Worm (Caenorhabditis elegans) whole organism, young adult: ENCODE results near the gene F35G12.7.

Experiments used
- B0019.2 ChIP-seq: fragments of 200-800 bp; sonication (Bioruptor generic); conservative IDR thresholded peaks from 2 replicates; pipeline ENCODE4 v1.3.6; 2022; ENCODE audit warnings: missing genetic modification reagents, missing genetic modification characterization, missing compliant biosample characterization
- B0336.3 ChIP-seq: fragments of 200-800 bp; sonication (Bioruptor generic); IDR thresholded peaks from 2 replicates; pipeline ENCODE4 v1.3.6; 2022; ENCODE audit warnings: missing genetic modification characterization, missing compliant biosample characterization
- D2030.7 ChIP-seq: fragments of 200-800 bp; sonication (Bioruptor generic); IDR thresholded peaks from 2 replicates; pipeline ENCODE4 v1.3.6; 2022; ENCODE audit warnings: missing genetic modification reagents, missing genetic modification characterization, missing compliant biosample characterization
- F10E7.11 ChIP-seq: sonication (generic microtip); optimal IDR thresholded peaks from 2 replicates; lab custom pipeline; 2017; ENCODE audit warnings: mild to moderate bottlenecking, missing genetic modification characterization, moderate library complexity, missing compliant biosample characterization
- F37B4.10 ChIP-seq: fragments of 200-800 bp; sonication (Bioruptor generic); IDR thresholded peaks from 2 replicates; pipeline ENCODE4 v1.3.6; 2022; ENCODE audit warnings: missing genetic modification characterization, missing compliant biosample characterization
- F57C9.4 ChIP-seq: sonication (generic microtip); optimal IDR thresholded peaks from 2 replicates; lab custom pipeline; 2017; ENCODE audit warnings: mild to moderate bottlenecking, missing genetic modification characterization, missing compliant biosample characterization
- K11D2.4 ChIP-seq: fragments of 200-800 bp; sonication (Bioruptor generic); IDR thresholded peaks from 2 replicates; pipeline ENCODE4 v1.3.6; 2022; ENCODE audit warnings: missing genetic modification reagents, missing genetic modification characterization, missing compliant biosample characterization
- K12H6.12 ChIP-seq: fragments of 200-800 bp; sonication (Bioruptor generic); optimal IDR thresholded peaks from 2 replicates; lab custom pipeline; 2018; ENCODE audit warnings: mild to moderate bottlenecking, missing genetic modification characterization, missing compliant biosample characterization
- T26A5.8 ChIP-seq: sonication (generic microtip); optimal IDR thresholded peaks from 2 replicates; lab custom pipeline; 2016; ENCODE audit warnings: missing genetic modification characterization, missing compliant biosample characterization
- Y53F4B.3 ChIP-seq: fragments of 200-800 bp; sonication (Bioruptor generic); IDR thresholded peaks from 2 replicates; pipeline ENCODE4 v1.3.6; 2022; ENCODE audit warnings: missing genetic modification reagents, missing genetic modification characterization, missing compliant biosample characterization
- Y53G8AR.9 ChIP-seq: fragments of 200-800 bp; sonication (Bioruptor generic); conservative IDR thresholded peaks from 2 replicates; pipeline ENCODE4 v1.3.6; 2022; ENCODE audit warnings: missing genetic modification reagents, missing genetic modification characterization, missing compliant biosample characterization
- Y56A3A.18 ChIP-seq: fragments of 200-800 bp; sonication (Bioruptor generic); IDR thresholded peaks from 2 replicates; pipeline ENCODE4 v1.3.6; 2022; ENCODE audit warnings: missing genetic modification reagents, missing genetic modification characterization, missing compliant biosample characterization
- Y67H2A.10 ChIP-seq: fragments of 200-800 bp; sonication (Bioruptor generic); conservative IDR thresholded peaks from 2 replicates; pipeline ENCODE4 v1.3.6; 2022; ENCODE audit warnings: missing genetic modification reagents, missing genetic modification characterization, missing compliant biosample characterization
- ZK185.1 ChIP-seq: sonication (generic microtip); optimal IDR thresholded peaks from 2 replicates; lab custom pipeline; 2016; ENCODE audit warnings: mild to moderate bottlenecking, missing genetic modification characterization, missing compliant biosample characterization; ENCODE audit not compliant: poor library complexity, severe bottlenecking
- akir-1 ChIP-seq: fragments of 200-800 bp; sonication (Bioruptor generic); optimal IDR thresholded peaks from 2 replicates; lab custom pipeline; 2018; ENCODE audit warnings: mild to moderate bottlenecking, missing genetic modification characterization, moderate library complexity, missing compliant biosample characterization
- athp-1 ChIP-seq: sonication (generic microtip); optimal IDR thresholded peaks from 2 replicates; lab custom pipeline; 2017; ENCODE audit warnings: mild to moderate bottlenecking, missing genetic modification characterization, missing compliant biosample characterization
- cebp-2 ChIP-seq: fragments of 200-800 bp; sonication (Bioruptor generic); IDR thresholded peaks from 2 replicates; pipeline ENCODE4 v1.3.6; 2022; ENCODE audit warnings: missing genetic modification characterization, missing compliant biosample characterization
- ceh-100 ChIP-seq: fragments of 200-800 bp; sonication (Bioruptor generic); IDR thresholded peaks from 2 replicates; pipeline ENCODE4 v1.3.6; 2022; ENCODE audit warnings: missing genetic modification reagents, missing genetic modification characterization, missing compliant biosample characterization
- ceh-27 ChIP-seq: fragments of 200-800 bp; sonication (Bioruptor generic); optimal IDR thresholded peaks from 2 replicates; lab custom pipeline; 2018; ENCODE audit warnings: mild to moderate bottlenecking, missing genetic modification characterization, moderate library complexity, missing compliant biosample characterization
- chd-7 ChIP-seq: sonication (generic microtip); optimal IDR thresholded peaks from 2 replicates; lab custom pipeline; 2016; ENCODE audit warnings: mild to moderate bottlenecking, missing genetic modification characterization, moderate library complexity, missing compliant biosample characterization
- die-1 ChIP-seq: sonication (generic microtip); optimal IDR thresholded peaks from 2 replicates; lab custom pipeline; 2016; ENCODE audit warnings: missing genotype, mild to moderate bottlenecking, missing genetic modification characterization, missing compliant biosample characterization
- dox-1 ChIP-seq: fragments of 200-800 bp; sonication (Bioruptor generic); IDR thresholded peaks from 2 replicates; pipeline ENCODE4 v1.3.6; 2022; ENCODE audit warnings: missing genetic modification reagents, missing genetic modification characterization, missing compliant biosample characterization
- dpff-1 ChIP-seq: sonication (generic microtip); optimal IDR thresholded peaks from 2 replicates; lab custom pipeline; 2017; ENCODE audit warnings: mild to moderate bottlenecking, missing genetic modification characterization, missing compliant biosample characterization
- egrh-3 ChIP-seq: fragments of 200-800 bp; sonication (Bioruptor generic); IDR thresholded peaks from 2 replicates; pipeline ENCODE4 v1.3.6; 2022; ENCODE audit warnings: missing genetic modification reagents, missing genetic modification characterization, missing compliant biosample characterization
- ekl-4 ChIP-seq: fragments of 200-800 bp; sonication (Bioruptor generic); IDR thresholded peaks from 2 replicates; pipeline ENCODE4 v1.3.6; 2022; ENCODE audit warnings: missing genetic modification reagents, missing genetic modification characterization, missing compliant biosample characterization
- ets-4 ChIP-seq: fragments of 200-800 bp; sonication (Bioruptor generic); optimal IDR thresholded peaks from 2 replicates; lab custom pipeline; 2018; ENCODE audit warnings: mild to moderate bottlenecking, missing genetic modification characterization, missing compliant biosample characterization
- fkh-3 ChIP-seq: sonication (generic microtip); optimal IDR thresholded peaks from 2 replicates; lab custom pipeline; 2016; ENCODE audit warnings: mild to moderate bottlenecking, missing genetic modification characterization, missing compliant biosample characterization
- hlh-26 ChIP-seq: fragments of 200-800 bp; sonication (Bioruptor generic); conservative IDR thresholded peaks from 2 replicates; pipeline ENCODE4 v1.3.6; 2022; ENCODE audit warnings: missing genetic modification reagents, missing genetic modification characterization, missing compliant biosample characterization
- hrde-1 ChIP-seq: sonication (generic microtip); optimal IDR thresholded peaks from 2 replicates; lab custom pipeline; 2016; ENCODE audit warnings: missing genetic modification characterization, mild to moderate bottlenecking, missing compliant biosample characterization, moderate library complexity, missing genotype, missing genetic modification reagents, borderline replicate concordance
- hsf-1 ChIP-seq: fragments of 200-800 bp; sonication (Bioruptor generic); IDR thresholded peaks from 2 replicates; pipeline ENCODE4 v1.3.6; 2022; ENCODE audit warnings: missing genetic modification reagents, missing genetic modification characterization, missing compliant biosample characterization
- let-607 ChIP-seq, 2 experiments: fragments of 200-800 bp in 1 of 2; sonication (Bioruptor generic) in 1 of 2; sonication (generic microtip) in 1 of 2; optimal IDR thresholded peaks; 2 replicates each; lab custom pipeline; 2016 to 2018; ENCODE audit warnings: mild to moderate bottlenecking in 2 of 2, missing compliant biosample characterization in 2 of 2, missing genetic modification characterization in 2 of 2, moderate library complexity in 2 of 2, missing genotype in 1 of 2
- lin-26 ChIP-seq: fragments of 200-800 bp; sonication (Bioruptor generic); IDR thresholded peaks from 2 replicates; pipeline ENCODE4 v1.3.6; 2022; ENCODE audit warnings: missing genetic modification reagents, missing genetic modification characterization, missing compliant biosample characterization
- lin-40 ChIP-seq: sonication (generic microtip); optimal IDR thresholded peaks from 2 replicates; lab custom pipeline; 2016; ENCODE audit warnings: missing genetic modification characterization, mild to moderate bottlenecking, missing compliant biosample characterization, missing genotype, missing genetic modification reagents
- madf-3 ChIP-seq: fragments of 200-800 bp; sonication (Bioruptor generic); IDR thresholded peaks from 2 replicates; pipeline ENCODE4 v1.3.6; 2022; ENCODE audit warnings: missing genetic modification reagents, missing genetic modification characterization, missing compliant biosample characterization
- mel-28 ChIP-seq: sonication (generic microtip); optimal IDR thresholded peaks from 2 replicates; lab custom pipeline; 2016; ENCODE audit warnings: borderline replicate concordance, mild to moderate bottlenecking, missing genetic modification characterization, missing compliant biosample characterization
- mes-4 ChIP-seq: sonication (generic microtip); optimal IDR thresholded peaks from 2 replicates; lab custom pipeline; 2016; ENCODE audit warnings: missing genotype, missing genetic modification characterization, missing compliant biosample characterization
- mxl-1 ChIP-seq: sonication (generic microtip); optimal IDR thresholded peaks from 2 replicates; lab custom pipeline; 2016; ENCODE audit warnings: missing genetic modification characterization, missing compliant biosample characterization
- nhr-179 ChIP-seq: sonication (generic microtip); optimal IDR thresholded peaks from 2 replicates; lab custom pipeline; 2016; ENCODE audit warnings: mild to moderate bottlenecking, missing genetic modification characterization, missing compliant biosample characterization
- nhr-27 ChIP-seq: fragments of 200-800 bp; sonication (Bioruptor generic); optimal IDR thresholded peaks from 2 replicates; lab custom pipeline; 2018; ENCODE audit warnings: mild to moderate bottlenecking, missing genetic modification characterization, moderate library complexity, missing compliant biosample characterization
- rcor-1 ChIP-seq: fragments of 200-800 bp; sonication (Bioruptor generic); IDR thresholded peaks from 2 replicates; pipeline ENCODE4 v1.3.6; 2022; ENCODE audit warnings: missing genetic modification reagents, missing genetic modification characterization, missing compliant biosample characterization
- snpc-1.1 ChIP-seq: sonication (generic microtip); optimal IDR thresholded peaks from 2 replicates; lab custom pipeline; 2017; ENCODE audit warnings: missing genetic modification characterization, mild to moderate bottlenecking, missing compliant biosample characterization, antibody characterized with exemption, moderate library complexity, missing genotype, missing genetic modification reagents; ENCODE audit not compliant: insufficient read depth
- sptf-2 ChIP-seq: fragments of 200-800 bp; sonication (Bioruptor generic); optimal IDR thresholded peaks from 2 replicates; lab custom pipeline; 2018; ENCODE audit warnings: mild to moderate bottlenecking, missing genetic modification characterization, missing compliant biosample characterization
- unc-130 ChIP-seq: sonication (generic microtip); optimal IDR thresholded peaks from 2 replicates; lab custom pipeline; 2016; ENCODE audit warnings: missing genetic modification reagents, missing genetic modification characterization, missing compliant biosample characterization
- unc-62 ChIP-seq: fragments of 150-350 bp; optimal IDR thresholded peaks from 2 replicates; lab custom pipeline; 2014; ENCODE audit warnings: missing biosample characterization, missing genetic modification reagents, missing genetic modification characterization
- zim-3 ChIP-seq: sonication (generic microtip); optimal IDR thresholded peaks from 2 replicates; lab custom pipeline; 2017; ENCODE audit warnings: mild to moderate bottlenecking, missing genetic modification characterization, moderate library complexity, missing compliant biosample characterization
- ztf-18 ChIP-seq: sonication (generic microtip); optimal IDR thresholded peaks from 2 replicates; lab custom pipeline; 2016; ENCODE audit warnings: missing genotype, mild to moderate bottlenecking, missing genetic modification characterization, missing compliant biosample characterization
- ztf-25 ChIP-seq: fragments of 200-800 bp; sonication (Bioruptor generic); IDR thresholded peaks from 2 replicates; pipeline ENCODE4 v1.3.6; 2022; ENCODE audit warnings: missing genetic modification reagents, missing genetic modification characterization, missing compliant biosample characterization
- ztf-26 ChIP-seq: sonication (generic microtip); optimal IDR thresholded peaks from 2 replicates; lab custom pipeline; 2017; ENCODE audit warnings: missing genetic modification characterization, missing compliant biosample characterization
- ztf-3 ChIP-seq: fragments of 200-800 bp; sonication (Bioruptor generic); optimal IDR thresholded peaks from 2 replicates; lab custom pipeline; 2018; ENCODE audit warnings: mild to moderate bottlenecking, missing genetic modification characterization, missing compliant biosample characterization

Gene F35G12.7

DNA sequence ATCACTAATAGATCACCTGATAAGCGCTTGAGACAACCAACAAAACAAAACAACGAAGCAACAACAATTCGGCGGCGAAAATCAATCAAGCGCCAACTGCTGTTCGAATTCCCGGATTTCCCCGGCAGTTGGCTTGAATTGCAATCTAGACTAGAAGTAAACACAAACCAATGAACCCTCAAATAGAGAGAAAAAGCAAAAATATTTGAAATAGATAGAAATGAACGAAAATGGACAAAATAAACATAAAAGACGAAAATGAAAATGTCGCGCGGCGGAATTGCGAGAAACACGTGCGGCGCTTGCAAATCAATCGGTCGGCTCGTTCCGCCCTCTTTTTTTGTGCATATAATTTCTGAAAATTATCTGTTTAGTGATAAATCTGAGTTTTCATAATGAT is 18.7 kb downstream of the F35G12.7 start, which contains the start of gene idhg-1 (continued):
- no peak for TF ChIP-seq F37B4.10 (GFP tag; lab: Robert Waterston, UW)
- no peak for TF ChIP-seq mel-28 (tag; lab: Kevin White, UChicago)
- TF ChIP-seq hlh-26 (GFP tag; lab: Robert Waterston, UW), result no peak
- TF ChIP-seq ceh-27 (GFP tag; lab: Kevin White, UChicago), result peak; percentile 34
- TF ChIP-seq K11D2.4 (GFP tag; lab: Robert Waterston, UW), result no peak
- TF ChIP-seq zim-3 (tag; lab: Kevin White, UChicago), result peak; percentile 7
- peak; percentile 71; the same call in 1 of the 2 replicates for TF ChIP-seq dox-1 (GFP tag; lab: Robert Waterston, UW)
- peak; percentile 83 for TF ChIP-seq ZK185.1 (tag; lab: Kevin White, UChicago)
- no peak for TF ChIP-seq Y53F4B.3 (GFP tag; lab: Robert Waterston, UW)
- no peak for TF ChIP-seq chd-7 (tag; lab: Kevin White, UChicago)
- no peak for TF ChIP-seq mes-4 (tag; lab: Kevin White, UChicago)
- no peak for TF ChIP-seq D2030.7 (GFP tag; lab: Robert Waterston, UW)
- no peak for TF ChIP-seq T26A5.8 (tag; lab: Kevin White, UChicago)
- TF ChIP-seq akir-1, result no peak
- no peak for TF ChIP-seq ztf-25 (GFP tag; lab: Robert Waterston, UW)
- TF ChIP-seq athp-1 (tag; lab: Kevin White, UChicago), result peak; percentile 30
- TF ChIP-seq ekl-4, result 0 out of 2 replicates have a peak, but pooled peaks have one; percentile 26
- peak; percentile 63; the same call in 1 of the 2 replicates for TF ChIP-seq rcor-1 (GFP tag; lab: Robert Waterston, UW)
- no peak for TF ChIP-seq fkh-3
- TF ChIP-seq ztf-26 (tag; lab: Kevin White, UChicago), result no peak
- no peak for TF ChIP-seq hrde-1
- peak; percentile 21 for TF ChIP-seq die-1 (tag; lab: Kevin White, UChicago)
- peak; percentile 46; the same call in 1 of the 2 replicates for TF ChIP-seq ceh-100 (GFP tag; lab: Robert Waterston, UW)
- no peak for TF ChIP-seq nhr-179 (tag; lab: Kevin White, UChicago)
- TF ChIP-seq Y56A3A.18 (GFP tag; lab: Robert Waterston, UW), result no peak
- TF ChIP-seq egrh-3 (GFP tag; lab: Robert Waterston, UW), result no peak
- no peak for TF ChIP-seq sptf-2 (GFP tag; lab: Kevin White, UChicago)
- no peak for TF ChIP-seq madf-3 (GFP tag; lab: Robert Waterston, UW)
- TF ChIP-seq Y67H2A.10 (GFP tag; lab: Robert Waterston, UW), result no peak
- TF ChIP-seq B0336.3 (GFP tag; lab: Robert Waterston, UW), result no peak; the same call in 1 of the 2 replicates
- peak; percentile 45 for TF ChIP-seq K12H6.12 (tag; lab: Kevin White, UChicago)
- no peak for TF ChIP-seq F57C9.4 (tag; lab: Kevin White, UChicago)
- no peak for TF ChIP-seq nhr-27 (tag; lab: Kevin White, UChicago)
- no peak for TF ChIP-seq hsf-1 (GFP tag; lab: Robert Waterston, UW)
- no peak for TF ChIP-seq cebp-2 (GFP tag; lab: Robert Waterston, UW)
- TF ChIP-seq ztf-3 (GFP tag; lab: Kevin White, UChicago), result no peak
- TF ChIP-seq snpc-1.1 (tag; lab: Kevin White, UChicago), result no peak
- no peak for TF ChIP-seq ets-4 (GFP tag; lab: Kevin White, UChicago)
- no peak for TF ChIP-seq lin-26 (GFP tag; lab: Robert Waterston, UW)
- no peak for TF ChIP-seq unc-62
- TF ChIP-seq ztf-18 (tag; lab: Kevin White, UChicago), result peak; percentile 51
- no peak for TF ChIP-seq mxl-1
- TF ChIP-seq Y53G8AR.9, result no peak
- peak in 1 of 2 experiments; percentile 11 for TF ChIP-seq let-607 (tag; optimal IDR thresholded peaks at IDR 0.05; lab: Kevin White, UChicago)
- TF ChIP-seq dpff-1 (tag; lab: Kevin White, UChicago), result no peak
- TF ChIP-seq F10E7.11 (tag; lab: Kevin White, UChicago), result no peak
- TF ChIP-seq unc-130, result peak; percentile 65
- peak; percentile 51 for TF ChIP-seq lin-40
- TF ChIP-seq B0019.2, result no peak
